Worm (Caenorhabditis elegans): ENCODE measurements around the gene syd-9.

The syd-9 gene

DNA sequence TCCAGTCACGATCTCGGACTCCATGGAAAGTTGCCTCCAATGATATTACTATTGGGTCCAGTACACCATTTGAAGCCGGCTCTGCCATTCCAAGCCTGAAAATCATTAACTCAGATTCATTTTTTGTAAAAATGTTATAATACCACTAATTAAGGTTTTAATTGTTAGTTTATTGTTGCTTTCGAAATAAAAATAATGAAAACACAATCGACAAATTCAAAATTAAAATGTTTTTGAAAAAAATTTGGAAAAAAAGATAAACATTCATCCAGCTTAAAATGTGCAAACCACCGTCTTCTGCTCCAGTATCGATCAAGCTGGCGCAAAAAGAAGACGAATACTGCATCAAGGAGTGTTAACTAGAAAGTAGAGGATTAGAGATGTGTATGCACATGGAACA is 39.0 kb downstream of the syd-9 start, which contains the start of gene F46H5.5:
TSS of gene F46H5.5 (minus strand) at position 101 of the 400 bp plus-strand sequence.
- no peak for TF ChIP-seq aly-2 (tag; optimal IDR thresholded peaks at IDR 0.05)
- TF ChIP-seq unc-55 (GFP tag; optimal IDR thresholded peaks at IDR 0.05): peak; percentile 64

DNA sequence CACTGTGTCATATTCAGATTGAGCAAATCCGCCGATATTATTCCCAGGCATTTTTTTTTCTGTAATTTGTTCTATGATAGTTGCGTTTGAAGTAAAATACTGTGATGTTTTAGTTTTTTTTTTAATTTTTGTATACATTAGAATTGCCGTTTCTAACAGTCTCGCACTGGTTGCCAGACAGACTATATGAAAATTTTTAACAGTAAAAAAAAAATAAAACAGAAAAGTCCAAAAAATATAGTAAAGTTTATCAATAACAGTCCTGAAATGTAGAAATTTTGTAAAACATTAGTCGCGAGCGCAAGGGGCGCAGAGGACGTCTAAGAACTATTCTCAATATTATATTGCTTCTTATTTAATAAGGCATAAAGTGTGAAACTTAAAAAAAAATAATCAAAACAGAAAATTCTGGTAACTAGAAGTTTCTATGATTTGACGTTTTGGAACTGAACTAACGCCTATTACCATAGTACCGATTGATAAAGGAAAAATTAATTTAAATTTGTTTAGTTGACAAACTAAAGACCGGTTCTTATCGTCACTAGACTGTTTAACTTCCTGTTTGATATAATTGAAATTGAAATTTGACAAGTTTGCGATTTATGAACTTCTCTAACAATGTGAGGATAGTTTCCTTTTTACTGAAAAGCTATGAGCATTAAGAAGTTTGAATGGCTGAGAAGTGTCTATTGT is 42.6 kb downstream of the syd-9 start, which contains the start of gene lact-1:
TSS of gene lact-1 (minus strand) at position 51 of the 693 bp plus-strand sequence.
- TF ChIP-seq nhr-11 (tag; optimal IDR thresholded peaks at IDR 0.05): no peak
- TF ChIP-seq fos-1 (tag; optimal IDR thresholded peaks at IDR 0.05): peak; percentile 0

DNA sequence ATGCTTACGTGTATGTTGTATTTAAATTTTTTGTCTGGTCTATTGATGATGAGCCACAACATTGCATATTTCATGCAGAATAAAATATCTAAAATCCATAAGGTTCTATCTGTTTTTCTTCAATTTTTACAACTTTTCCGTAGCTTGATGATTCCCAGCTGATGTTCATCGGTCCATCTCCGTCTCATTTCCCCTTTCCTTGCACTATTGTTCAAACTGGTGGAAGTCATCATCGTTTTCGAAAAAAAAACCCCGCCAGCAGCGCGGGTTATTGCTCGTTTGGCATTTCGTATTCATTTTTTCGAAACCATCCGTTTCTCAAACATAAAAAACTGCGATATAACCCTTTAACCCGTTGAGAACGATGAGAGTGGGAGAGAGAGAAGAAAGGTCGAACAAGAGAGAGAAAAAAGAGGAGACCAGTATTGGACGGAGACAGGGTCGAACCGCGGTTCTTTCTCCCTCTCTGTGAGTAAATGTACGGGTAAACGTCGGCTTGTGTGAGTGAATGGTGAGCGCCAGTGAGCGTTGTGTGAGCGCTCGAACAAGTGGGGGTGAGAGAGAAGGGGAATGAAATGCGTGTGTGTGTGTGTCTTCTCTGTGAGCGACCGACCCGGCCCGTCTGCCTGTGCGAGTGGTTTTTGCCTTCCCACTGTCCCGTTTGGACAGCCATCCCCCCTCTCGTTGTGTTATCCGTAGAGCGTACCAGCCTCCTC is 46.9 kb downstream of the syd-9 start:
- TF ChIP-seq nhr-25 (tag; optimal IDR thresholded peaks at IDR 0.05) (peak; percentile 93), skn-1 (tag; optimal IDR thresholded peaks at IDR 0.05) (no peak), alr-1 (tag; optimal IDR thresholded peaks at IDR 0.05) (no peak), peb-1 (tag; optimal IDR thresholded peaks at IDR 0.05) (peak; percentile 59), F13H6.1 (tag; optimal IDR thresholded peaks at IDR 0.05) (peak; percentile 97), gmeb-1 (tag; optimal IDR thresholded peaks at IDR 0.05) (peak; percentile 37), aly-2 (tag; optimal IDR thresholded peaks at IDR 0.05) (no peak), unc-39 (tag; optimal IDR thresholded peaks at IDR 0.05) (peak; percentile 96), egl-27 (tag; optimal IDR thresholded peaks at IDR 0.05) (peak; percentile 51), nhr-6 (tag; optimal IDR thresholded peaks at IDR 0.05) (peak; percentile 84), nhr-237 (tag; optimal IDR thresholded peaks at IDR 0.05) (no peak), zag-1 (tag; optimal IDR thresholded peaks at IDR 0.05) (peak; percentile 92), unc-62 (GFP tag; optimal IDR thresholded peaks at IDR 0.05) (no peak), ZK546.5 (tag; optimal IDR thresholded peaks at IDR 0.05) (no peak), ama-1 (optimal IDR thresholded peaks at IDR 0.05) (peak; percentile 65), sma-3 (GFP tag; optimal IDR thresholded peaks at IDR 0.05) (peak; percentile 92), ztf-11 (tag; optimal IDR thresholded peaks at IDR 0.05) (peak; percentile 50), fos-1 (tag; optimal IDR thresholded peaks at IDR 0.05) (peak; percentile 96), ztf-1 (GFP tag; conservative IDR thresholded peaks at IDR 0.05) (no peak), lin-13 (GFP tag; optimal IDR thresholded peaks at IDR 0.05) (peak; percentile 88), ceh-16 (tag; optimal IDR thresholded peaks at IDR 0.05) (peak; percentile 75), dmd-4 (tag; optimal IDR thresholded peaks at IDR 0.05) (no peak), nhr-10 (tag; optimal IDR thresholded peaks at IDR 0.05) (peak; percentile 59), nhr-11 (tag; optimal IDR thresholded peaks at IDR 0.05) (no peak), elt-1 (tag; optimal IDR thresholded peaks at IDR 0.05) (no peak), nhr-23 (tag; optimal IDR thresholded peaks at IDR 0.05) (no peak), ztf-4 (tag; optimal IDR thresholded peaks at IDR 0.05) (peak; percentile 71), snpc-4 (tag; optimal IDR thresholded peaks at IDR 0.05) (peak; percentile 75), mdl-1 (tag; optimal IDR thresholded peaks at IDR 0.05) (peak in 1 of 2 experiments; percentile 52), mbf-1 (tag; optimal IDR thresholded peaks at IDR 0.05) (no peak), sma-9 (GFP tag; optimal IDR thresholded peaks at IDR 0.05) (peak; percentile 78), sma-9 (tag; optimal IDR thresholded peaks at IDR 0.05) (no peak), blmp-1 (tag; optimal IDR thresholded peaks at IDR 0.05; ENCODE audit: insufficient read depth) (peak; percentile 74), sem-4 (tag; optimal IDR thresholded peaks at IDR 0.05) (peak; percentile 72), nhr-129 (tag; optimal IDR thresholded peaks at IDR 0.05) (peak; percentile 97), lsy-2 (tag; optimal IDR thresholded peaks at IDR 0.05) (peak; percentile 43 to 79), nhr-12 (tag; optimal IDR thresholded peaks at IDR 0.05) (no peak), nhr-77 (tag; optimal IDR thresholded peaks at IDR 0.05) (peak; percentile 64), elt-3 (tag; optimal IDR thresholded peaks at IDR 0.05) (no peak), nhr-21 (tag; optimal IDR thresholded peaks at IDR 0.05) (peak; percentile 84), ceh-82 (tag; optimal IDR thresholded peaks at IDR 0.05) (no peak), mab-5 (tag; optimal IDR thresholded peaks at IDR 0.05) (peak; percentile 68), Y55F3AM.14 (GFP tag; optimal IDR thresholded peaks at IDR 0.05) (peak; percentile 88), C34F6.9 (tag; optimal IDR thresholded peaks at IDR 0.05) (peak; percentile 87), lin-39 (tag; optimal IDR thresholded peaks at IDR 0.05) (no peak), unc-55 (GFP tag; optimal IDR thresholded peaks at IDR 0.05) (peak; percentile 89), lin-11 (tag; optimal IDR thresholded peaks at IDR 0.05) (peak; percentile 89), R02D3.7 (tag; optimal IDR thresholded peaks at IDR 0.05) (no peak)

All from whole organism, L2 larva.